Fruit fly (Drosophila melanogaster) whole organism, embryonic: ENCODE measurements around the gene Spase25.
A peak's percentile ranks its signal among the peaks of the same experiment; 100 is the strongest.

Source experiments
- Atf-2 ChIP-seq: fragments of 200-800 bp; sonication (Bioruptor generic); optimal IDR thresholded peaks from 2 replicates; lab custom pipeline; 2016; ENCODE audit warnings: missing biosample characterization, missing genetic modification characterization
- Atf3 ChIP-seq: fragments of 200-800 bp; sonication (Bioruptor generic); optimal IDR thresholded peaks from 3 replicates; lab custom pipeline; 2016; ENCODE audit warnings: missing biosample characterization, missing genetic modification characterization
- CG10654 ChIP-seq: fragments of 200-800 bp; sonication (Bioruptor generic); optimal IDR thresholded peaks from 2 replicates; lab custom pipeline; 2016; ENCODE audit warnings: missing biosample characterization, missing genetic modification characterization
- CG10959 ChIP-seq: fragments of 200-800 bp; sonication (Bioruptor generic); IDR thresholded peaks from 2 replicates; pipeline ENCODE4 v1.3.6; 2022; ENCODE audit warnings: missing biosample characterization, missing genetic modification characterization
- CG14667 ChIP-seq: fragments of 200-800 bp; sonication (Bioruptor generic); IDR thresholded peaks from 2 replicates; pipeline ENCODE4 v1.3.6; 2022; ENCODE audit warnings: missing biosample characterization, missing genetic modification characterization
- CG15696 ChIP-seq: fragments of 200-800 bp; sonication (Bioruptor generic); optimal IDR thresholded peaks from 2 replicates; lab custom pipeline; 2019; ENCODE audit warnings: missing biosample characterization, mild to moderate bottlenecking, missing genetic modification characterization, moderate library complexity
- CG16815 ChIP-seq: fragments of 200-800 bp; sonication (Bioruptor generic); optimal IDR thresholded peaks from 3 replicates; lab custom pipeline; 2017; ENCODE audit warnings: missing biosample characterization, mild to moderate bottlenecking, missing genetic modification characterization
- CG2678 ChIP-seq: fragments of 200-800 bp; sonication (Bioruptor generic); optimal IDR thresholded peaks from 3 replicates; lab custom pipeline; 2019; ENCODE audit warnings: missing biosample characterization, mild to moderate bottlenecking, missing genetic modification characterization, moderate library complexity
- CG31441 ChIP-seq: fragments of 200-800 bp; sonication (Bioruptor generic); IDR thresholded peaks from 2 replicates; pipeline ENCODE4 v1.3.6; 2022; ENCODE audit warnings: missing biosample characterization, missing genetic modification characterization
- CG3163 ChIP-seq: fragments of 200-800 bp; sonication (Bioruptor generic); optimal IDR thresholded peaks from 3 replicates; lab custom pipeline; 2016; ENCODE audit warnings: missing biosample characterization, missing genetic modification characterization
- CG3995 ChIP-seq: fragments of 200-800 bp; sonication (Bioruptor generic); optimal IDR thresholded peaks from 3 replicates; lab custom pipeline; 2016; ENCODE audit warnings: missing biosample characterization, missing genetic modification characterization
- CG5953 ChIP-seq: fragments of 200-800 bp; sonication (Bioruptor generic); IDR thresholded peaks from 2 replicates; pipeline ENCODE4 v1.3.6; 2022; ENCODE audit warnings: missing biosample characterization, missing genetic modification characterization
- CG6254 ChIP-seq: fragments of 200-800 bp; sonication (Bioruptor generic); optimal IDR thresholded peaks from 3 replicates; lab custom pipeline; 2017; ENCODE audit warnings: mild to moderate bottlenecking, missing biosample characterization, missing genetic modification reagents, missing genetic modification characterization
- CG6813 ChIP-seq: fragments of 200-800 bp; sonication (Bioruptor generic); optimal IDR thresholded peaks from 2 replicates; lab custom pipeline; 2017; ENCODE audit warnings: missing biosample characterization, missing genetic modification characterization, mild to moderate bottlenecking, moderate library complexity, missing genetic modification reagents
- CG7372 ChIP-seq: fragments of 200-800 bp; sonication (Bioruptor generic); IDR thresholded peaks from 2 replicates; pipeline ENCODE4 v1.3.6; 2022; ENCODE audit warnings: missing biosample characterization, missing genetic modification characterization
- CG8388 ChIP-seq: fragments of 200-800 bp; sonication (Bioruptor generic); optimal IDR thresholded peaks from 2 replicates; lab custom pipeline; 2019; ENCODE audit warnings: missing biosample characterization, mild to moderate bottlenecking, missing genetic modification characterization, moderate library complexity
- CG9932 ChIP-seq: fragments of 200-800 bp; sonication (Bioruptor generic); IDR thresholded peaks from 2 replicates; pipeline ENCODE4 v1.3.6; 2022; ENCODE audit warnings: missing biosample characterization, missing genetic modification characterization
- CTCF ChIP-seq: fragments of 200-800 bp; sonication (Bioruptor generic); optimal IDR thresholded peaks from 2 replicates; lab custom pipeline; 2017; ENCODE audit warnings: missing biosample characterization, mild to moderate bottlenecking, missing genetic modification characterization, moderate library complexity
- D19A ChIP-seq: fragments of 200-800 bp; optimal IDR thresholded peaks from 3 replicates; lab custom pipeline; 2019; ENCODE audit warnings: missing biosample characterization, mild to moderate bottlenecking, missing genetic modification characterization, moderate library complexity
- HLH3B ChIP-seq: fragments of 200-800 bp; sonication (Bioruptor generic); IDR thresholded peaks from 2 replicates; pipeline ENCODE4 v1.3.6; 2022; ENCODE audit warnings: missing biosample characterization, missing genetic modification characterization
- Hmx ChIP-seq: fragments of 200-800 bp; sonication (Bioruptor generic); optimal IDR thresholded peaks from 2 replicates; lab custom pipeline; 2016; ENCODE audit warnings: missing biosample characterization, missing genetic modification characterization
- Hr78 ChIP-seq, 2 experiments: fragments of 200-800 bp in 1 of 2; fragments of >200 bp in 1 of 2; sonication (Bioruptor generic) in 1 of 2; optimal IDR thresholded peaks; 2 replicates each; lab custom pipeline; 2017 to 2019; ENCODE audit warnings: missing biosample characterization in 2 of 2, missing genetic modification characterization in 2 of 2, mild to moderate bottlenecking in 1 of 2, moderate library complexity in 1 of 2
- Lim3 ChIP-seq: fragments of 200-800 bp; sonication (Bioruptor generic); IDR thresholded peaks from 2 replicates; pipeline ENCODE4 v1.3.6; 2022; ENCODE audit warnings: missing biosample characterization, missing genetic modification characterization
- Lpt ChIP-seq: fragments of >200 bp; optimal IDR thresholded peaks from 2 replicates; lab custom pipeline; 2018; ENCODE audit warnings: missing biosample characterization, missing genetic modification characterization
- Oaz ChIP-seq: fragments of 200-800 bp; sonication (Bioruptor generic); IDR thresholded peaks from 2 replicates; pipeline ENCODE4 v1.3.6; 2022; ENCODE audit warnings: missing biosample characterization, missing genetic modification characterization
- Pdp1 ChIP-seq, 2 experiments: fragments of 200-800 bp; sonication (Bioruptor generic); optimal IDR thresholded peaks; 3 replicates each; lab custom pipeline; 2016; ENCODE audit warnings: missing biosample characterization in 2 of 2, missing genetic modification characterization in 2 of 2, mild to moderate bottlenecking in 1 of 2, moderate library complexity in 1 of 2
- Poxn ChIP-seq: fragments of 200-800 bp; sonication (Bioruptor generic); IDR thresholded peaks from 2 replicates; pipeline ENCODE4 v1.3.6; 2022; ENCODE audit warnings: missing biosample characterization, missing genetic modification characterization
- Scr ChIP-seq: fragments of 200-800 bp; sonication (Bioruptor generic); IDR thresholded peaks from 2 replicates; pipeline ENCODE4 v1.3.6; 2022; ENCODE audit warnings: missing biosample characterization, missing genetic modification characterization; ENCODE audit not compliant: partially characterized antibody
- bcd ChIP-seq: fragments of 200-800 bp; sonication (Bioruptor generic); optimal IDR thresholded peaks from 2 replicates; lab custom pipeline; 2017; ENCODE audit warnings: missing biosample characterization, mild to moderate bottlenecking, missing genetic modification characterization
- bowl ChIP-seq: fragments of 200-800 bp; sonication (Bioruptor generic); IDR thresholded peaks from 2 replicates; pipeline ENCODE4 v1.3.6; 2022; ENCODE audit warnings: missing biosample characterization, missing genetic modification characterization
- caup ChIP-seq: fragments of 200-800 bp; sonication (Bioruptor generic); optimal IDR thresholded peaks from 3 replicates; lab custom pipeline; 2017; ENCODE audit warnings: missing biosample characterization, mild to moderate bottlenecking, missing genetic modification characterization, moderate library complexity; ENCODE audit not compliant: severe bottlenecking
- dmrt11E ChIP-seq: fragments of 200-800 bp; sonication (Bioruptor generic); optimal IDR thresholded peaks from 3 replicates; lab custom pipeline; 2018; ENCODE audit warnings: missing biosample characterization, mild to moderate bottlenecking, missing genetic modification characterization, moderate library complexity
- dysf ChIP-seq: fragments of 200-800 bp; sonication (Bioruptor generic); IDR thresholded peaks from 3 replicates; pipeline ENCODE4 v1.3.6; 2022; ENCODE audit warnings: missing biosample characterization, missing genetic modification characterization
- en ChIP-seq: fragments of 200-800 bp; sonication (Bioruptor generic); optimal IDR thresholded peaks from 2 replicates; lab custom pipeline; 2016; ENCODE audit warnings: missing biosample characterization, missing genetic modification characterization
- jing ChIP-seq: fragments of 200-800 bp; sonication (Bioruptor generic); optimal IDR thresholded peaks from 2 replicates; lab custom pipeline; 2018; ENCODE audit warnings: missing biosample characterization, mild to moderate bottlenecking, missing genetic modification characterization
- kah ChIP-seq: fragments of 200-800 bp; sonication (Bioruptor generic); optimal IDR thresholded peaks from 2 replicates; lab custom pipeline; 2018; ENCODE audit warnings: missing biosample characterization, mild to moderate bottlenecking, missing genetic modification characterization
- knrl ChIP-seq: fragments of 200-800 bp; sonication (Bioruptor generic); IDR thresholded peaks from 3 replicates; pipeline ENCODE4 v1.3.6; 2022; ENCODE audit warnings: missing biosample characterization, missing genetic modification characterization; ENCODE audit not compliant: partially characterized antibody
- lilli ChIP-seq: fragments of 200-800 bp; sonication (Bioruptor generic); optimal IDR thresholded peaks from 3 replicates; lab custom pipeline; 2016; ENCODE audit warnings: missing biosample characterization, missing genetic modification characterization
- lmd ChIP-seq: fragments of 200-800 bp; sonication (Bioruptor generic); IDR thresholded peaks from 2 replicates; pipeline ENCODE4 v1.3.6; 2022; ENCODE audit warnings: missing biosample characterization, missing genetic modification characterization
- mirr ChIP-seq: fragments of 200-800 bp; sonication (Bioruptor generic); optimal IDR thresholded peaks from 3 replicates; lab custom pipeline; 2018; ENCODE audit warnings: missing biosample characterization, mild to moderate bottlenecking, missing genetic modification characterization
- prd ChIP-seq, 3 experiments: fragments of >200 bp in 2 of 3; fragments of 200-800 bp in 1 of 3; sonication (Bioruptor generic) in 1 of 3; optimal IDR thresholded peaks in 2 of 3; IDR thresholded peaks in 1 of 3; 2 replicates in 2 of 3; 3 replicates in 1 of 3; pipeline versions ENCODE4 v1.3.6 to Lab custom; 2017 to 2022; ENCODE audit warnings: missing biosample characterization in 1 of 3, missing genetic modification characterization in 1 of 3
- sisA ChIP-seq: fragments of 200-800 bp; sonication (Bioruptor generic); IDR thresholded peaks from 2 replicates; pipeline ENCODE4 v1.3.6; 2022; ENCODE audit warnings: missing biosample characterization, missing genetic modification characterization
- slou ChIP-seq: fragments of 200-800 bp; sonication (Bioruptor generic); optimal IDR thresholded peaks from 3 replicates; lab custom pipeline; 2016; ENCODE audit warnings: missing biosample characterization, missing genetic modification characterization
- so ChIP-seq: fragments of 200-800 bp; sonication (Bioruptor generic); IDR thresholded peaks from 3 replicates; pipeline ENCODE4 v1.3.6; 2022; ENCODE audit warnings: missing biosample characterization, missing genetic modification characterization
- sr ChIP-seq: fragments of 200-800 bp; sonication (Bioruptor generic); IDR thresholded peaks from 3 replicates; pipeline ENCODE4 v1.3.6; 2022; ENCODE audit warnings: missing biosample characterization, missing genetic modification characterization
- stwl ChIP-seq: fragments of 200-800 bp; sonication (Bioruptor generic); optimal IDR thresholded peaks from 3 replicates; lab custom pipeline; 2018; ENCODE audit warnings: missing biosample characterization, mild to moderate bottlenecking, missing genetic modification characterization, moderate library complexity
- tll ChIP-seq, 2 experiments: fragments of 200-800 bp in 1 of 2; fragments of >200 bp in 1 of 2; sonication (Bioruptor generic) in 1 of 2; optimal IDR thresholded peaks; 2 replicates each; lab custom pipeline; 2017 to 2019; ENCODE audit warnings: missing biosample characterization in 2 of 2, missing genetic modification characterization in 2 of 2, mild to moderate bottlenecking in 1 of 2, moderate library complexity in 1 of 2
- tna ChIP-seq: fragments of 200-800 bp; sonication (Bioruptor generic); IDR thresholded peaks from 2 replicates; pipeline ENCODE4 v1.3.6; 2022; ENCODE audit warnings: missing biosample characterization, missing genetic modification characterization; ENCODE audit not compliant: partially characterized antibody
- trh ChIP-seq: fragments of 200-800 bp; sonication (Bioruptor generic); optimal IDR thresholded peaks from 2 replicates; lab custom pipeline; 2016; ENCODE audit warnings: missing biosample characterization, missing genetic modification characterization
- vvl ChIP-seq: fragments of 200-800 bp; sonication (Bioruptor generic); IDR thresholded peaks from 2 replicates; pipeline ENCODE4 v1.3.6; 2022; ENCODE audit warnings: missing biosample characterization, missing genetic modification characterization

Spase25 gene

DNA sequence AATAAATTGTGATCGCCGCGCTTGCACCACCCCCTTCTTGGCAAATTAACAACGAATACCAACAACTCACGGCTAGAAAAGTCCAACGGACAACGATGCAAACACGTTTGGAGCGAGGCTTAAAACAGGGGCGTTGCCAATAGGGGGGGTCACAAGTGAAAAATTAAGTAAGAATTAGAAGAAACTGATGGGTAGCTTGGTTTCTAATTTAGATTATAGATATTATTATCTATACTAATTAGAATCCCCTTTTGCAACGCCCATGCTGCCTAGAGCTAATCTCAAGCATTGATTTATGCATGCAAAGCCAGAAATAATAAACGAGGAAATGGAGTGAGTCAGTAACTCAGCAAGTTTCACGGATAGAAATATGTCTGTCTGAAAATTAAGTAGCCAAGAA, 33.4 kb downstream of the Spase25 start:
- peak; percentile 65 for TF ChIP-seq CG6813 (GFP tag; lab: Kevin White, UChicago)
- TF ChIP-seq Pdp1 (GFP tag; optimal IDR thresholded peaks at IDR 0.05; lab: Kevin White, UChicago): peak; percentile 37 to 56
- peak; percentile 90; the same call in 2 of the 3 replicates for TF ChIP-seq dysf
- TF ChIP-seq CG10654 (GFP tag; lab: Kevin White, UChicago): peak; percentile 36
- no peak for TF ChIP-seq prd (optimal IDR thresholded peaks at IDR 0.05; lab: Kevin White, UChicago)
- TF ChIP-seq prd (GFP tag; IDR thresholded peaks at IDR 0.05; lab: Robert Waterston, UW): peak; percentile 86
- peak; percentile 81 for TF ChIP-seq sisA (GFP tag; lab: Robert Waterston, UW)
- TF ChIP-seq kah (GFP tag; lab: Kevin White, UChicago): peak; percentile 19
- peak; percentile 9 for TF ChIP-seq CTCF
- no peak for TF ChIP-seq Atf3 (GFP tag; lab: Kevin White, UChicago)
- TF ChIP-seq slou (GFP tag; lab: Kevin White, UChicago): peak; percentile 55
- TF ChIP-seq Hmx (GFP tag; lab: Kevin White, UChicago): no peak
- peak; percentile 79 for TF ChIP-seq caup (GFP tag; lab: Kevin White, UChicago)
- peak; percentile 10 for TF ChIP-seq CG16815 (GFP tag; lab: Kevin White, UChicago)
- TF ChIP-seq Poxn (GFP tag; lab: Robert Waterston, UW): 0 out of 2 replicates have a peak, but pooled peaks have one; percentile 36
- TF ChIP-seq HLH3B (GFP tag; lab: Robert Waterston, UW): peak; percentile 78
- TF ChIP-seq vvl (GFP tag; lab: Robert Waterston, UW): peak; percentile 92
- no peak for TF ChIP-seq trh (GFP tag; lab: Kevin White, UChicago)
- TF ChIP-seq bowl (GFP tag; lab: Robert Waterston, UW): peak; percentile 69
- peak; percentile 70 for TF ChIP-seq CG31441 (GFP tag; lab: Robert Waterston, UW)
- TF ChIP-seq CG7372 (GFP tag; lab: Robert Waterston, UW): peak; percentile 83
- peak; percentile 8 for TF ChIP-seq jing (GFP tag; lab: Kevin White, UChicago)
- TF ChIP-seq CG3163: no peak
- peak; percentile 88 for TF ChIP-seq lmd
- TF ChIP-seq D19A (tag; lab: Kevin White, UChicago): peak; percentile 53
- TF ChIP-seq en (GFP tag; lab: Kevin White, UChicago): no peak
- TF ChIP-seq bcd (GFP tag; lab: Kevin White, UChicago): peak; percentile 78
- TF ChIP-seq CG2678 (tag; lab: Kevin White, UChicago): peak; percentile 82
- no peak for TF ChIP-seq Atf-2 (GFP tag; lab: Kevin White, UChicago)
- no peak for TF ChIP-seq Scr (GFP tag; lab: Robert Waterston, UW)
- 0 out of 3 replicates have a peak, but pooled peaks have one; percentile 19 for TF ChIP-seq sr (GFP tag; lab: Robert Waterston, UW)
- no peak for TF ChIP-seq tna (GFP tag; lab: Robert Waterston, UW)
- no peak for TF ChIP-seq tll (GFP tag; optimal IDR thresholded peaks at IDR 0.05; lab: Kevin White, UChicago)
- TF ChIP-seq Lpt (GFP tag; lab: Kevin White, UChicago): no peak
- TF ChIP-seq CG5953: peak; percentile 67
- TF ChIP-seq Hr78 (GFP tag; optimal IDR thresholded peaks at IDR 0.05; lab: Kevin White, UChicago): no peak
- TF ChIP-seq CG9932 (GFP tag; lab: Robert Waterston, UW): peak; percentile 89
- TF ChIP-seq CG8388 (GFP tag; lab: Kevin White, UChicago): peak; percentile 49
- TF ChIP-seq stwl (tag; lab: Kevin White, UChicago): no peak
- peak; percentile 42 for TF ChIP-seq CG10959
- peak; percentile 87 for TF ChIP-seq so (GFP tag; lab: Robert Waterston, UW)
- peak; percentile 3 for TF ChIP-seq mirr (GFP tag; lab: Kevin White, UChicago)
- peak; percentile 69; the same call in 1 of the 2 replicates for TF ChIP-seq CG14667
- TF ChIP-seq CG3995 (GFP tag; lab: Kevin White, UChicago): no peak
- peak; percentile 60; the same call in 1 of the 2 replicates for TF ChIP-seq Oaz (GFP tag; lab: Robert Waterston, UW)
- no peak for TF ChIP-seq Lim3 (GFP tag; lab: Robert Waterston, UW)
- peak; percentile 44 for TF ChIP-seq CG6254 (GFP tag; lab: Kevin White, UChicago)
- TF ChIP-seq dmrt11E: peak; percentile 4
- TF ChIP-seq knrl: no peak
- TF ChIP-seq CG15696: no peak
- peak; percentile 86 for TF ChIP-seq lilli
